Fruit fly (Drosophila melanogaster): ENCODE measurements around the gene CG17167.

The CG17167 gene

dm6 chrX:23105692-23106091, 37.6 kb downstream of the CG17167 start, which contains the start of gene ATbp (continued):
- TF ChIP-seq tap (tag; optimal IDR thresholded peaks at IDR 0.05) (no peak), CG14965 (GFP tag; optimal IDR thresholded peaks at IDR 0.05; ENCODE audit: borderline replicate concordance) (no peak), br (optimal IDR thresholded peaks at IDR 0.05) (no peak), sc (optimal IDR thresholded peaks at IDR 0.05) (no peak), sc (GFP tag; optimal IDR thresholded peaks at IDR 0.05) (no peak), fd96Cb (tag; optimal IDR thresholded peaks at IDR 0.05) (no peak), CG15514 (GFP tag; optimal IDR thresholded peaks at IDR 0.05) (peak; percentile 38), so (GFP tag; IDR thresholded peaks at IDR 0.05) (no peak), CG9609 (GFP tag; optimal IDR thresholded peaks at IDR 0.05) (no peak), Ssrp (tag; optimal IDR thresholded peaks at IDR 0.05) (no peak), CG12659 (GFP tag; optimal IDR thresholded peaks at IDR 0.05) (peak; percentile 7), Dek (tag; optimal IDR thresholded peaks at IDR 0.05) (no peak), CG43689 (GFP tag; IDR thresholded peaks at IDR 0.05) (no peak), grau (tag; optimal IDR thresholded peaks at IDR 0.05) (no peak), CG11504 (tag; optimal IDR thresholded peaks at IDR 0.05) (no peak), sd (tag; optimal IDR thresholded peaks at IDR 0.05) (no peak), CG3163 (GFP tag; optimal IDR thresholded peaks at IDR 0.05) (no peak), pros (GFP tag; optimal IDR thresholded peaks at IDR 0.05) (no peak), CG18764 (GFP tag; optimal IDR thresholded peaks at IDR 0.05) (no peak), Sry-δ (GFP tag; optimal IDR thresholded peaks at IDR 0.05) (peak; percentile 83), ap (GFP tag; IDR thresholded peaks at IDR 0.05) (no peak), CG12391 (tag; optimal IDR thresholded peaks at IDR 0.05) (no peak), tna (GFP tag; IDR thresholded peaks at IDR 0.05; ENCODE audit: partially characterized antibody) (peak; percentile 85), CG10431 (GFP tag; optimal IDR thresholded peaks at IDR 0.05) (no peak), peb (GFP tag; IDR thresholded peaks at IDR 0.05) (no peak), CG7745 (tag; optimal IDR thresholded peaks at IDR 0.05) (no peak), bowl (GFP tag; IDR thresholded peaks at IDR 0.05) (no peak), CrebB (tag; optimal IDR thresholded peaks at IDR 0.05) (no peak), HLH4C (GFP tag; IDR thresholded peaks at IDR 0.05; ENCODE audit: partially characterized antibody) (peak; percentile 92), dan (GFP tag; IDR thresholded peaks at IDR 0.05) (no peak), p53 (GFP tag; optimal IDR thresholded peaks at IDR 0.05) (no peak), Lhr (GFP tag; optimal IDR thresholded peaks at IDR 0.05) (peak; percentile 24), dati (GFP tag; IDR thresholded peaks at IDR 0.05) (no peak), CG9876 (GFP tag; optimal IDR thresholded peaks at IDR 0.05) (no peak), CG32772 (GFP tag; IDR thresholded peaks at IDR 0.05) (peak; percentile 43; the same call in 1 of the 2 replicates), CG9437 (GFP tag; optimal IDR thresholded peaks at IDR 0.05) (no peak), Hr51 (GFP tag; optimal IDR thresholded peaks at IDR 0.05) (no peak), CG13296 (GFP tag; optimal IDR thresholded peaks at IDR 0.05) (no peak), bigmax (GFP tag; optimal IDR thresholded peaks at IDR 0.05) (no peak), Xbp1 (GFP tag; optimal IDR thresholded peaks at IDR 0.05) (peak; percentile 1), CG8290 (GFP tag; optimal IDR thresholded peaks at IDR 0.05) (peak; percentile 18), CG8290 (tag; optimal IDR thresholded peaks at IDR 0.05) (no peak), CG14014 (GFP tag; IDR thresholded peaks at IDR 0.05) (no peak), amos (GFP tag; IDR thresholded peaks at IDR 0.05; ENCODE audit: partially characterized antibody) (peak; percentile 91), Meics (GFP tag; optimal IDR thresholded peaks at IDR 0.05) (no peak), CG2120 (GFP tag; optimal IDR thresholded peaks at IDR 0.05) (no peak), zf30C (GFP tag; optimal IDR thresholded peaks at IDR 0.05) (no peak), CG16863 (GFP tag; optimal IDR thresholded peaks at IDR 0.05) (no peak), bab2 (GFP tag; optimal IDR thresholded peaks at IDR 0.05) (no peak), CG2199 (GFP tag; IDR thresholded peaks at IDR 0.05) (no peak), disco-r (GFP tag; optimal IDR thresholded peaks at IDR 0.05) (no peak), Med (GFP tag) (peak; percentile 36)

Measured in whole organism, embryonic.